Fruit fly (Drosophila melanogaster) whole organism, pupa: ENCODE results near the gene CG13465.

Experiments used
- CG10348 ChIP-seq: fragments of 200-800 bp; sonication (Bioruptor generic); IDR thresholded peaks from 2 replicates; pipeline ENCODE4 v1.3.6; 2022; ENCODE audit warnings: missing biosample characterization, missing genetic modification characterization
- CG12605 ChIP-seq: fragments of 200-800 bp; sonication (Bioruptor generic); IDR thresholded peaks from 2 replicates; pipeline ENCODE4 v1.3.6; 2022; ENCODE audit warnings: missing biosample characterization, missing genetic modification characterization
- CG13204 ChIP-seq: fragments of 200-800 bp; sonication (Bioruptor generic); optimal IDR thresholded peaks from 2 replicates; lab custom pipeline; 2018; ENCODE audit warnings: missing biosample characterization, mild to moderate bottlenecking, missing genetic modification characterization, moderate library complexity
- CG14655 ChIP-seq: fragments of 200-800 bp; sonication (Bioruptor generic); optimal IDR thresholded peaks from 3 replicates; lab custom pipeline; 2017; ENCODE audit warnings: mild to moderate bottlenecking, missing biosample characterization, missing genetic modification reagents, missing genetic modification characterization
- CG34367 ChIP-seq: fragments of 200-800 bp; sonication (Bioruptor generic); optimal IDR thresholded peaks from 2 replicates; lab custom pipeline; 2018; ENCODE audit warnings: missing biosample characterization, mild to moderate bottlenecking, missing genetic modification characterization
- CG9948 ChIP-seq: fragments of 200-800 bp; sonication (Bioruptor generic); optimal IDR thresholded peaks from 2 replicates; lab custom pipeline; 2018; ENCODE audit warnings: missing biosample characterization, mild to moderate bottlenecking, missing genetic modification characterization, moderate library complexity
- D1 ChIP-seq: fragments of 200-800 bp; sonication (Bioruptor generic); optimal IDR thresholded peaks from 2 replicates; lab custom pipeline; 2018; ENCODE audit warnings: missing biosample characterization, mild to moderate bottlenecking, missing genetic modification characterization, moderate library complexity
- Ets98B ChIP-seq: fragments of 200-800 bp; sonication (Bioruptor generic); IDR thresholded peaks from 2 replicates; pipeline ENCODE4 v1.3.6; 2022; ENCODE audit warnings: missing biosample characterization, missing genetic modification characterization
- Pif1A ChIP-seq: fragments of 200-800 bp; sonication (Bioruptor generic); optimal IDR thresholded peaks from 3 replicates; lab custom pipeline; 2016; ENCODE audit warnings: missing biosample characterization, missing genetic modification characterization
- Pif1B ChIP-seq: fragments of 200-800 bp; sonication (Bioruptor generic); optimal IDR thresholded peaks from 3 replicates; lab custom pipeline; 2016; ENCODE audit warnings: missing biosample characterization, missing genetic modification characterization
- Snoo ChIP-seq: fragments of 200-800 bp; sonication (Bioruptor generic); optimal IDR thresholded peaks from 3 replicates; lab custom pipeline; 2017; ENCODE audit warnings: missing biosample characterization, mild to moderate bottlenecking, missing genetic modification characterization, inconsistent platforms
- fd96Ca ChIP-seq: fragments of 200-800 bp; sonication (Bioruptor generic); IDR thresholded peaks from 3 replicates; pipeline ENCODE4 v1.3.6; 2022; ENCODE audit warnings: missing biosample characterization, missing genetic modification characterization
- gl ChIP-seq: fragments of 200-800 bp; sonication (Bioruptor generic); optimal IDR thresholded peaks from 2 replicates; lab custom pipeline; 2018; ENCODE audit warnings: missing biosample characterization, mild to moderate bottlenecking, missing genetic modification characterization

- TF ChIP-seq D1 (no peak), Pif1B (GFP tag; lab: Kevin White, UChicago) (no peak), Snoo (tag; lab: Kevin White, UChicago) (no peak), CG14655 (GFP tag; lab: Kevin White, UChicago) (no peak), CG9948 (tag; lab: Kevin White, UChicago) (no peak), Ets98B (GFP tag; lab: Robert Waterston, UW) (no peak), CG10348 (no peak), fd96Ca (no peak), gl (tag; lab: Kevin White, UChicago) (no peak), CG34367 (tag; lab: Kevin White, UChicago) (no peak), Pif1A (GFP tag; lab: Kevin White, UChicago) (no peak), CG13204 (GFP tag; lab: Kevin White, UChicago) (no peak), CG12605 (GFP tag; lab: Robert Waterston, UW) (no peak)
These were observed 30.8 kb upstream of the CG13465 start for dm6 chr3L:14974952-14975351.
